Fruit fly (Drosophila melanogaster): ENCODE results near the gene CG42818.

DNA sequence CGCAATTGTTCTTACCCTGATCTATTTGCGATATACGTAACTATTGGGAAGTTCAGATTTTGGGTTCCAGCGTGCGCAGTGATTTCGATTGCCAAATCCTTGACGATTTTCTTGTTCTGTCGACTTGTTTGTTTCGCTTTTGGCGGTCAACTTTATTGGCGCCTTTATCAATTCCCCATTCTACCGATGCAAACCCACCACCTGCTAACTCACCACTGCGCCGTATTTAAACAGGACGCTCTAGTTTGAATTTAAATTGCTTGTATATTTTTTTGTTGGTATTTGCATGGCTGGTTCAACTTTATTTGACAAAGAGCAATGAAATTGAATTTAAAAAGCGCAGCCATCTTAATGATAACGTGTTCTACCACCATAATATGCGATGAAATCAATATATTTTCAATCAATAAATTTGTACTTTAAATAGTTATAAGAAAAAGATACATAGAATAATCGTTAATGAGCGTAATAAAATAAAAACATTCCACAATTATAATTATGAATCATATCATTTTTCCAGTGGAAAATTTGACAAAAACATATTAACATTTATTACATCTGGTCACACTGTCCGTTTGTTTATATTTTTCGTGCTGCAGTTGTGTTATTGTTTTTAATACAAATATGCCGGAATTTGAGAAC is 20.0 kb downstream of the CG42818 start, which contains the start of the genes twe and CG4935:
- TF ChIP-seq mirr (GFP tag; optimal IDR thresholded peaks at IDR 0.05) (no peak), CG16779 (GFP tag; IDR thresholded peaks at IDR 0.05) (no peak), tin (GFP tag; optimal IDR thresholded peaks at IDR 0.05) (no peak), al (GFP tag; IDR thresholded peaks at IDR 0.05) (no peak), CG2678 (tag; optimal IDR thresholded peaks at IDR 0.05) (no peak), Pdp1 (GFP tag; optimal IDR thresholded peaks at IDR 0.05) (no peak), CG10543 (GFP tag; optimal IDR thresholded peaks at IDR 0.05) (no peak), amos (GFP tag; IDR thresholded peaks at IDR 0.05; ENCODE audit: partially characterized antibody) (no peak)
